Fruit fly (Drosophila melanogaster) whole organism, embryonic: ENCODE results near the gene CG5969.

Experiments
- ATbp ChIP-seq: fragments of 200-800 bp; sonication (Bioruptor generic); optimal IDR thresholded peaks from 2 replicates; lab custom pipeline; 2017; ENCODE audit warnings: missing biosample characterization, mild to moderate bottlenecking, missing genetic modification characterization, missing genetic modification reagents
- B-H2 ChIP-seq: fragments of 200-800 bp; sonication (Bioruptor generic); optimal IDR thresholded peaks from 2 replicates; lab custom pipeline; 2018; ENCODE audit warnings: missing biosample characterization, mild to moderate bottlenecking, missing genetic modification characterization
- CG10267 ChIP-seq: fragments of 200-800 bp; sonication (Bioruptor generic); optimal IDR thresholded peaks from 2 replicates; lab custom pipeline; 2018; ENCODE audit warnings: missing biosample characterization, mild to moderate bottlenecking, missing genetic modification characterization, moderate library complexity
- CG10654 ChIP-seq: fragments of 200-800 bp; sonication (Bioruptor generic); optimal IDR thresholded peaks from 2 replicates; lab custom pipeline; 2016; ENCODE audit warnings: missing biosample characterization, missing genetic modification characterization
- CG11696 ChIP-seq: fragments of 200-800 bp; sonication (Bioruptor generic); IDR thresholded peaks from 2 replicates; pipeline ENCODE4 v1.3.6; 2022; ENCODE audit warnings: missing biosample characterization, missing genetic modification characterization
- CG13287 ChIP-seq: fragments of 200-800 bp; sonication (Bioruptor generic); IDR thresholded peaks from 2 replicates; pipeline ENCODE4 v1.3.6; 2022; ENCODE audit warnings: missing biosample characterization, missing genetic modification characterization; ENCODE audit not compliant: partially characterized antibody
- CG14965 ChIP-seq: fragments of 200-800 bp; sonication (Bioruptor generic); optimal IDR thresholded peaks from 2 replicates; lab custom pipeline; 2016; ENCODE audit warnings: missing biosample characterization, missing genetic modification characterization, borderline replicate concordance
- CG15601 ChIP-seq: fragments of 200-800 bp; sonication (Bioruptor generic); optimal IDR thresholded peaks from 3 replicates; lab custom pipeline; 2019; ENCODE audit warnings: missing biosample characterization, mild to moderate bottlenecking, missing genetic modification characterization, moderate library complexity
- CG1602 ChIP-seq: fragments of 200-800 bp; sonication (Bioruptor generic); optimal IDR thresholded peaks from 3 replicates; lab custom pipeline; 2016; ENCODE audit warnings: missing biosample characterization, missing genetic modification characterization
- CG16863 ChIP-seq: fragments of 200-800 bp; sonication (Bioruptor generic); optimal IDR thresholded peaks from 3 replicates; lab custom pipeline; 2016; ENCODE audit warnings: missing biosample characterization, missing genetic modification characterization
- CG17328 ChIP-seq: fragments of 200-800 bp; sonication (Bioruptor generic); IDR thresholded peaks from 2 replicates; pipeline ENCODE4 v1.3.6; 2022; ENCODE audit warnings: missing biosample characterization, missing genetic modification characterization
- CG17361 ChIP-seq: fragments of 200-800 bp; sonication (Bioruptor generic); IDR thresholded peaks from 3 replicates; pipeline ENCODE4 v1.3.6; 2022; ENCODE audit warnings: missing biosample characterization, missing genetic modification characterization
- CG1832 ChIP-seq: fragments of 200-800 bp; sonication (Bioruptor generic); optimal IDR thresholded peaks from 2 replicates; lab custom pipeline; 2017; ENCODE audit warnings: missing biosample characterization, mild to moderate bottlenecking, missing genetic modification characterization, inconsistent platforms
- CG2889 ChIP-seq: fragments of 200-800 bp; sonication (Bioruptor generic); IDR thresholded peaks from 3 replicates; pipeline ENCODE4 v1.3.6; 2022; ENCODE audit warnings: missing biosample characterization, missing genetic modification characterization
- CG31365 ChIP-seq: fragments of 200-800 bp; sonication (Bioruptor generic); optimal IDR thresholded peaks from 2 replicates; lab custom pipeline; 2018; ENCODE audit warnings: missing biosample characterization, mild to moderate bottlenecking, missing genetic modification characterization
- CG3281 ChIP-seq: fragments of 200-800 bp; sonication (Bioruptor generic); optimal IDR thresholded peaks from 3 replicates; lab custom pipeline; 2017; ENCODE audit warnings: missing biosample characterization, mild to moderate bottlenecking, missing genetic modification characterization
- CG4282 ChIP-seq: fragments of 200-800 bp; sonication (Bioruptor generic); optimal IDR thresholded peaks from 2 replicates; lab custom pipeline; 2016; ENCODE audit warnings: missing biosample characterization, missing genetic modification characterization
- CG4360 ChIP-seq: fragments of 200-800 bp; sonication (Bioruptor generic); IDR thresholded peaks from 2 replicates; pipeline ENCODE4 v1.3.6; 2022; ENCODE audit warnings: missing biosample characterization, missing genetic modification characterization
- CG6272 ChIP-seq: fragments of 200-800 bp; sonication (Bioruptor generic); IDR thresholded peaks from 2 replicates; pipeline ENCODE4 v1.3.6; 2022; ENCODE audit warnings: missing biosample characterization, missing genetic modification characterization
- CG8281 ChIP-seq: fragments of 200-800 bp; sonication (Bioruptor generic); optimal IDR thresholded peaks from 2 replicates; lab custom pipeline; 2018; ENCODE audit warnings: missing biosample characterization, mild to moderate bottlenecking, missing genetic modification characterization, moderate library complexity
- CG8924 ChIP-seq: fragments of 200-800 bp; optimal IDR thresholded peaks from 3 replicates; lab custom pipeline; 2019; ENCODE audit warnings: missing biosample characterization, mild to moderate bottlenecking, missing genetic modification characterization, moderate library complexity
- CG9437 ChIP-seq: fragments of 200-800 bp; sonication (Bioruptor generic); optimal IDR thresholded peaks from 2 replicates; lab custom pipeline; 2018; ENCODE audit warnings: missing biosample characterization, mild to moderate bottlenecking, missing genetic modification characterization
- Chrac-16 ChIP-seq: fragments of 200-800 bp; sonication (Bioruptor generic); optimal IDR thresholded peaks from 3 replicates; lab custom pipeline; 2016; ENCODE audit warnings: missing biosample characterization, missing genetic modification characterization
- Dbx ChIP-seq: fragments of 200-800 bp; sonication (Bioruptor generic); IDR thresholded peaks from 3 replicates; pipeline ENCODE4 v1.3.6; 2022; ENCODE audit warnings: missing biosample characterization, missing genetic modification characterization
- Dek ChIP-seq: fragments of 200-800 bp; sonication (Bioruptor generic); optimal IDR thresholded peaks from 3 replicates; lab custom pipeline; 2019; ENCODE audit warnings: missing biosample characterization, mild to moderate bottlenecking, missing genetic modification characterization, moderate library complexity
- Drgx ChIP-seq: fragments of 200-800 bp; sonication (Bioruptor generic); IDR thresholded peaks from 2 replicates; pipeline ENCODE4 v1.3.6; 2022; ENCODE audit warnings: missing biosample characterization, missing genetic modification characterization
- HLH3B ChIP-seq: fragments of 200-800 bp; sonication (Bioruptor generic); IDR thresholded peaks from 2 replicates; pipeline ENCODE4 v1.3.6; 2022; ENCODE audit warnings: missing biosample characterization, missing genetic modification characterization
- Hey ChIP-seq: fragments of 200-800 bp; sonication (Bioruptor generic); optimal IDR thresholded peaks from 3 replicates; lab custom pipeline; 2018; ENCODE audit warnings: missing biosample characterization, mild to moderate bottlenecking, missing genetic modification characterization
- Hsf ChIP-seq: fragments of 200-800 bp; sonication (Bioruptor generic); optimal IDR thresholded peaks from 3 replicates; lab custom pipeline; 2016; ENCODE audit warnings: missing biosample characterization, missing genetic modification characterization
- MESR4 ChIP-seq: fragments of 200-800 bp; sonication (Bioruptor generic); optimal IDR thresholded peaks from 2 replicates; lab custom pipeline; 2018; ENCODE audit warnings: missing biosample characterization, mild to moderate bottlenecking, missing genetic modification characterization, moderate library complexity
- NfI ChIP-seq: fragments of 200-800 bp; sonication (Bioruptor generic); optimal IDR thresholded peaks from 3 replicates; lab custom pipeline; 2018; ENCODE audit warnings: missing biosample characterization, mild to moderate bottlenecking, missing genetic modification characterization, moderate library complexity
- Pdp1 ChIP-seq, 2 experiments: fragments of 200-800 bp; sonication (Bioruptor generic); optimal IDR thresholded peaks; 3 replicates each; lab custom pipeline; 2016; ENCODE audit warnings: missing biosample characterization in 2 of 2, missing genetic modification characterization in 2 of 2, mild to moderate bottlenecking in 1 of 2, moderate library complexity in 1 of 2
- Sox100B ChIP-seq: fragments of 200-800 bp; sonication (Bioruptor generic); optimal IDR thresholded peaks from 3 replicates; lab custom pipeline; 2018; ENCODE audit warnings: missing biosample characterization, mild to moderate bottlenecking, missing genetic modification characterization
- Trl ChIP-seq, 3 experiments: fragments of >200 bp in 2 of 3; fragments of 200-800 bp in 1 of 3; sonication (Bioruptor generic) in 1 of 3; optimal IDR thresholded peaks; 2 replicates in 1 of 3; 3 replicates in 2 of 3; lab custom pipeline; 2016 to 2017; ENCODE audit warnings: missing biosample characterization in 1 of 3, missing genetic modification characterization in 1 of 3
- bsh ChIP-seq, 2 experiments: fragments of 200-800 bp; sonication (Bioruptor generic); optimal IDR thresholded peaks; 2 replicates each; lab custom pipeline; 2017 to 2018; ENCODE audit warnings: mild to moderate bottlenecking in 2 of 2, missing biosample characterization in 2 of 2, missing genetic modification characterization in 2 of 2, moderate library complexity in 1 of 2
- cwo ChIP-seq: fragments of 200-800 bp; sonication (Bioruptor generic); optimal IDR thresholded peaks from 3 replicates; lab custom pipeline; 2017; ENCODE audit warnings: missing biosample characterization, missing genetic modification characterization, mild to moderate bottlenecking, moderate library complexity, missing genetic modification reagents
- ftz-f1 ChIP-seq: fragments of 200-800 bp; sonication (Bioruptor generic); optimal IDR thresholded peaks from 2 replicates; lab custom pipeline; 2016; ENCODE audit warnings: missing biosample characterization, missing genetic modification characterization
- kah ChIP-seq: fragments of 200-800 bp; sonication (Bioruptor generic); optimal IDR thresholded peaks from 2 replicates; lab custom pipeline; 2018; ENCODE audit warnings: missing biosample characterization, mild to moderate bottlenecking, missing genetic modification characterization
- kay ChIP-seq: fragments of 200-800 bp; sonication (Bioruptor generic); optimal IDR thresholded peaks from 2 replicates; lab custom pipeline; 2016; ENCODE audit warnings: missing biosample characterization, missing genetic modification characterization
- lola ChIP-seq, 3 experiments: fragments of >200 bp in 2 of 3; fragments of 200-800 bp in 1 of 3; sonication (Bioruptor generic) in 1 of 3; optimal IDR thresholded peaks; 2 replicates each; lab custom pipeline; 2017 to 2019; ENCODE audit warnings: missing biosample characterization in 3 of 3, missing genetic modification characterization in 3 of 3, mild to moderate bottlenecking in 1 of 3, moderate library complexity in 1 of 3
- luna ChIP-seq: fragments of 200-800 bp; sonication (Bioruptor generic); optimal IDR thresholded peaks from 2 replicates; lab custom pipeline; 2016; ENCODE audit warnings: missing biosample characterization, missing genetic modification characterization
- oc ChIP-seq: fragments of 200-800 bp; sonication (Bioruptor generic); optimal IDR thresholded peaks from 2 replicates; lab custom pipeline; 2018; ENCODE audit warnings: missing biosample characterization, mild to moderate bottlenecking, missing genetic modification characterization, moderate library complexity
- repo ChIP-seq: fragments of 200-800 bp; sonication (Bioruptor generic); optimal IDR thresholded peaks from 2 replicates; lab custom pipeline; 2016; ENCODE audit warnings: missing biosample characterization, missing genetic modification characterization
- run ChIP-seq: fragments of 200-800 bp; sonication (Bioruptor generic); optimal IDR thresholded peaks from 3 replicates; lab custom pipeline; 2018; ENCODE audit warnings: missing biosample characterization, mild to moderate bottlenecking, missing genetic modification characterization
- slp2 ChIP-seq: fragments of 200-800 bp; sonication (Bioruptor generic); optimal IDR thresholded peaks from 2 replicates; lab custom pipeline; 2016; ENCODE audit warnings: missing biosample characterization, missing genetic modification characterization
- tap ChIP-seq: fragments of 200-800 bp; optimal IDR thresholded peaks from 3 replicates; lab custom pipeline; 2019; ENCODE audit warnings: missing biosample characterization, mild to moderate bottlenecking, missing genetic modification characterization, moderate library complexity
- vnd ChIP-seq: fragments of 200-800 bp; sonication (Bioruptor generic); IDR thresholded peaks from 3 replicates; pipeline ENCODE4 v1.3.6; 2022; ENCODE audit warnings: missing biosample characterization, missing genetic modification characterization; ENCODE audit not compliant: partially characterized antibody

The CG5969 gene

dm6 chr3L:20471499-20472313 is 1.9 kb upstream of the CG5969 start (continued):
- TF ChIP-seq CG11696 (GFP tag; lab: Robert Waterston, UW) (0 out of 2 replicates have a peak, but pooled peaks have one; percentile 56), CG15601 (tag; lab: Kevin White, UChicago) (peak; percentile 63), CG2889 (GFP tag; lab: Robert Waterston, UW) (no peak), run (tag; lab: Kevin White, UChicago) (no peak), repo (GFP tag; lab: Kevin White, UChicago) (peak; percentile 23), CG4360 (GFP tag; lab: Robert Waterston, UW) (peak; percentile 21; the same call in 1 of the 2 replicates), CG3281 (peak; percentile 6), tap (tag; lab: Kevin White, UChicago) (peak; percentile 12), bsh (GFP tag; optimal IDR thresholded peaks at IDR 0.05; lab: Kevin White, UChicago) (peak in 1 of 2 experiments; percentile 58), CG13287 (GFP tag; lab: Robert Waterston, UW) (no peak), CG17361 (GFP tag; lab: Robert Waterston, UW) (peak; percentile 77), CG8924 (peak; percentile 41), CG31365 (tag; lab: Kevin White, UChicago) (peak; percentile 71), Dbx (GFP tag; lab: Robert Waterston, UW) (peak; percentile 44; the same call in 1 of the 3 replicates), CG6272 (GFP tag; lab: Robert Waterston, UW) (no peak), Trl (optimal IDR thresholded peaks at IDR 0.05; lab: Kevin White, UChicago) (no peak), Trl (GFP tag; optimal IDR thresholded peaks at IDR 0.05; lab: Kevin White, UChicago) (peak; percentile 83), CG1602 (GFP tag; lab: Kevin White, UChicago) (peak; percentile 45), Pdp1 (GFP tag; optimal IDR thresholded peaks at IDR 0.05; lab: Kevin White, UChicago) (peak; percentile 20 to 61), CG16863 (GFP tag; lab: Kevin White, UChicago) (peak; percentile 74), cwo (GFP tag; lab: Kevin White, UChicago) (no peak), CG10654 (GFP tag; lab: Kevin White, UChicago) (peak; percentile 46), ftz-f1 (GFP tag; lab: Kevin White, UChicago) (peak; percentile 64), luna (GFP tag; lab: Kevin White, UChicago) (peak; percentile 5), oc (tag; lab: Kevin White, UChicago) (peak; percentile 58), Chrac-16 (GFP tag; lab: Kevin White, UChicago) (no peak), B-H2 (peak; percentile 35), ATbp (peak; percentile 90), lola (GFP tag; optimal IDR thresholded peaks at IDR 0.05; lab: Kevin White, UChicago) (peak in 1 of 3 experiments; percentile 49), Sox100B (GFP tag; lab: Kevin White, UChicago) (peak; percentile 53), slp2 (GFP tag; lab: Kevin White, UChicago) (peak; percentile 50), kah (GFP tag; lab: Kevin White, UChicago) (peak; percentile 8), HLH3B (GFP tag; lab: Robert Waterston, UW) (peak; percentile 6; the same call in 1 of the 2 replicates), Dek (tag; lab: Kevin White, UChicago) (no peak), vnd (GFP tag; lab: Robert Waterston, UW) (no peak), Hsf (peak; percentile 49), CG1832 (GFP tag; lab: Kevin White, UChicago) (no peak), CG9437 (GFP tag; lab: Kevin White, UChicago) (peak; percentile 22), kay (GFP tag; lab: Kevin White, UChicago) (peak; percentile 17), NfI (peak; percentile 27), CG8281 (tag; lab: Kevin White, UChicago) (peak; percentile 18), CG14965 (GFP tag; lab: Kevin White, UChicago) (peak; percentile 29), MESR4 (GFP tag; lab: Kevin White, UChicago) (peak; percentile 12), CG10267 (tag; lab: Kevin White, UChicago) (no peak), Hey (tag; lab: Kevin White, UChicago) (peak; percentile 61), CG4282 (GFP tag; lab: Kevin White, UChicago) (no peak), Drgx (0 out of 2 replicates have a peak, but pooled peaks have one; percentile 22), CG17328 (GFP tag; lab: Robert Waterston, UW) (peak; percentile 32; the same call in 1 of the 2 replicates)
